Worm (Caenorhabditis elegans) whole organism, mixed stage, embryonic: Measurements from ENCODE around the gene ZK1010.4.

Experiments
- M03D4.4 ChIP-seq: sonication (generic microtip); optimal IDR thresholded peaks from 2 replicates; lab custom pipeline; 2017; ENCODE audit warnings: mild to moderate bottlenecking, missing genetic modification characterization, missing compliant biosample characterization
- bed-3 ChIP-seq: fragments of 200-800 bp; sonication (Bioruptor generic); optimal IDR thresholded peaks from 3 replicates; lab custom pipeline; 2018; ENCODE audit warnings: mild to moderate bottlenecking, missing genetic modification characterization, moderate library complexity, missing compliant biosample characterization
- blmp-1 ChIP-seq: fragments of 150-350 bp; optimal IDR thresholded peaks from 2 replicates; lab custom pipeline; 2014; ENCODE audit warnings: missing biosample characterization, missing genetic modification characterization
- ceh-39 ChIP-seq: fragments of 150-350 bp; optimal IDR thresholded peaks from 2 replicates; lab custom pipeline; 2014; ENCODE audit warnings: missing biosample characterization, missing genetic modification characterization
- ceh-43 ChIP-seq: fragments of 200-800 bp; sonication (Bioruptor generic); optimal IDR thresholded peaks from 2 replicates; lab custom pipeline; 2018; ENCODE audit warnings: mild to moderate bottlenecking, missing genetic modification characterization, moderate library complexity, missing compliant biosample characterization
- ceh-83 ChIP-seq: fragments of 200-800 bp; sonication (Bioruptor generic); optimal IDR thresholded peaks from 2 replicates; lab custom pipeline; 2018; ENCODE audit warnings: mild to moderate bottlenecking, missing genetic modification characterization, missing compliant biosample characterization
- ces-1 ChIP-seq: fragments of 150-350 bp; optimal IDR thresholded peaks from 2 replicates; lab custom pipeline; 2014; ENCODE audit warnings: missing biosample characterization, missing genetic modification reagents, missing genetic modification characterization
- cnd-1 ChIP-seq: fragments of 200-800 bp; sonication (Bioruptor generic); optimal IDR thresholded peaks from 2 replicates; lab custom pipeline; 2018; ENCODE audit warnings: mild to moderate bottlenecking, missing genetic modification characterization, missing compliant biosample characterization
- drap-1 ChIP-seq: fragments of 200-800 bp; sonication (Bioruptor generic); optimal IDR thresholded peaks from 3 replicates; lab custom pipeline; 2018; ENCODE audit warnings: mild to moderate bottlenecking, missing genetic modification characterization, missing compliant biosample characterization
- elt-1 ChIP-seq: sonication (generic microtip); optimal IDR thresholded peaks from 2 replicates; lab custom pipeline; 2017; ENCODE audit warnings: missing genetic modification characterization, mild to moderate bottlenecking, missing compliant biosample characterization, antibody characterized with exemption, moderate library complexity, borderline replicate concordance; ENCODE audit not compliant: insufficient read depth
- elt-3 ChIP-seq: fragments of 150-350 bp; optimal IDR thresholded peaks from 2 replicates; lab custom pipeline; 2014; ENCODE audit warnings: missing biosample characterization, missing genetic modification characterization
- flh-1 ChIP-seq: fragments of 200-800 bp; sonication (Bioruptor generic); optimal IDR thresholded peaks from 2 replicates; lab custom pipeline; 2018; ENCODE audit warnings: mild to moderate bottlenecking, missing genetic modification characterization, moderate library complexity, missing compliant biosample characterization
- ham-2 ChIP-seq: fragments of 200-800 bp; sonication (Bioruptor generic); optimal IDR thresholded peaks from 2 replicates; lab custom pipeline; 2018; ENCODE audit warnings: mild to moderate bottlenecking, missing genetic modification characterization, missing compliant biosample characterization
- hlh-1 ChIP-seq: fragments of 150-350 bp; optimal IDR thresholded peaks from 2 replicates; lab custom pipeline; 2014; ENCODE audit warnings: missing biosample characterization, missing genetic modification reagents, missing genetic modification characterization
- lin-13 ChIP-seq: fragments of 150-350 bp; optimal IDR thresholded peaks from 2 replicates; lab custom pipeline; 2014; ENCODE audit warnings: missing biosample characterization, missing genetic modification characterization
- lin-32 ChIP-seq: fragments of 200-800 bp; sonication (Bioruptor generic); optimal IDR thresholded peaks from 2 replicates; lab custom pipeline; 2018; ENCODE audit warnings: mild to moderate bottlenecking, missing genetic modification characterization, missing compliant biosample characterization
- lsy-2 ChIP-seq: fragments of 150-350 bp; optimal IDR thresholded peaks from 2 replicates; lab custom pipeline; 2014; ENCODE audit warnings: missing biosample characterization, missing genetic modification characterization
- mab-5 ChIP-seq: fragments of 150-350 bp; optimal IDR thresholded peaks from 2 replicates; lab custom pipeline; 2014; ENCODE audit warnings: missing biosample characterization, missing genetic modification characterization
- mep-1 ChIP-seq: fragments of 150-350 bp; optimal IDR thresholded peaks from 2 replicates; lab custom pipeline; 2017; ENCODE audit warnings: missing biosample characterization, missing genetic modification reagents, missing genetic modification characterization, inconsistent platforms
- mls-2 ChIP-seq: sonication (generic microtip); optimal IDR thresholded peaks from 2 replicates; lab custom pipeline; 2016; ENCODE audit warnings: mild to moderate bottlenecking, missing genetic modification characterization, moderate library complexity, missing compliant biosample characterization
- nhr-12 ChIP-seq: fragments of 150-350 bp; optimal IDR thresholded peaks from 2 replicates; lab custom pipeline; 2014; ENCODE audit warnings: missing biosample characterization, missing genetic modification characterization
- nhr-237 ChIP-seq: fragments of 150-350 bp; optimal IDR thresholded peaks from 2 replicates; lab custom pipeline; 2014; ENCODE audit warnings: missing biosample characterization, missing genetic modification characterization
- pha-4 ChIP-seq: fragments of 150-350 bp; optimal IDR thresholded peaks from 2 replicates; lab custom pipeline; 2018; ENCODE audit warnings: missing biosample characterization, missing genetic modification reagents, missing genetic modification characterization
- sem-2 ChIP-seq: fragments of 200-800 bp; sonication (Bioruptor generic); optimal IDR thresholded peaks from 2 replicates; lab custom pipeline; 2018; ENCODE audit warnings: mild to moderate bottlenecking, missing genetic modification characterization, missing compliant biosample characterization
- snpc-4 ChIP-seq: fragments of 150-350 bp; optimal IDR thresholded peaks from 2 replicates; lab custom pipeline; 2014; ENCODE audit warnings: missing biosample characterization, missing genetic modification characterization
- tbx-8 ChIP-seq: fragments of 200-800 bp; sonication (Bioruptor generic); optimal IDR thresholded peaks from 2 replicates; lab custom pipeline; 2018; ENCODE audit warnings: mild to moderate bottlenecking, missing genetic modification characterization, moderate library complexity, missing compliant biosample characterization
- unc-120 ChIP-seq: sonication (generic microtip); optimal IDR thresholded peaks from 2 replicates; lab custom pipeline; 2017; ENCODE audit warnings: missing genetic modification characterization, missing compliant biosample characterization; ENCODE audit not compliant: poor library complexity, severe bottlenecking
- unc-39 ChIP-seq: fragments of 150-350 bp; optimal IDR thresholded peaks from 2 replicates; lab custom pipeline; 2014; ENCODE audit warnings: missing biosample characterization, missing genetic modification characterization
- unc-62 ChIP-seq: fragments of 150-350 bp; optimal IDR thresholded peaks from 2 replicates; lab custom pipeline; 2014; ENCODE audit warnings: missing biosample characterization, missing genetic modification reagents, missing genetic modification characterization
- zip-8 ChIP-seq: fragments of 150-350 bp; optimal IDR thresholded peaks from 2 replicates; lab custom pipeline; 2014; ENCODE audit warnings: missing biosample characterization, missing genetic modification characterization

Gene ZK1010.4

ce11 chrIII:12932776-12933175 is 48.1 kb upstream of the ZK1010.4 start:
- TF ChIP-seq bed-3 (GFP tag; lab: Kevin White, UChicago): no peak
- TF ChIP-seq mab-5 (tag; lab: Kevin White, UChicago): no peak
- no peak for TF ChIP-seq nhr-12 (tag; lab: Kevin White, UChicago)
- no peak for TF ChIP-seq lin-32 (GFP tag; lab: Kevin White, UChicago)
- no peak for TF ChIP-seq unc-120 (tag; lab: Kevin White, UChicago)
- no peak for TF ChIP-seq sem-2 (GFP tag; lab: Kevin White, UChicago)
- TF ChIP-seq unc-62 (GFP tag; lab: Kevin White, UChicago): no peak
- TF ChIP-seq unc-39 (tag; lab: Kevin White, UChicago): no peak
- TF ChIP-seq pha-4 (tag; lab: Kevin White, UChicago): no peak
- no peak for TF ChIP-seq mls-2 (tag; lab: Kevin White, UChicago)
- no peak for TF ChIP-seq elt-1 (tag; lab: Kevin White, UChicago)
- no peak for TF ChIP-seq M03D4.4 (tag; lab: Kevin White, UChicago)
- no peak for TF ChIP-seq hlh-1
- no peak for TF ChIP-seq blmp-1 (tag; lab: Kevin White, UChicago)
- TF ChIP-seq lin-13: no peak
- TF ChIP-seq lsy-2 (tag; lab: Kevin White, UChicago): no peak
- no peak for TF ChIP-seq ham-2 (GFP tag; lab: Kevin White, UChicago)

DNA sequence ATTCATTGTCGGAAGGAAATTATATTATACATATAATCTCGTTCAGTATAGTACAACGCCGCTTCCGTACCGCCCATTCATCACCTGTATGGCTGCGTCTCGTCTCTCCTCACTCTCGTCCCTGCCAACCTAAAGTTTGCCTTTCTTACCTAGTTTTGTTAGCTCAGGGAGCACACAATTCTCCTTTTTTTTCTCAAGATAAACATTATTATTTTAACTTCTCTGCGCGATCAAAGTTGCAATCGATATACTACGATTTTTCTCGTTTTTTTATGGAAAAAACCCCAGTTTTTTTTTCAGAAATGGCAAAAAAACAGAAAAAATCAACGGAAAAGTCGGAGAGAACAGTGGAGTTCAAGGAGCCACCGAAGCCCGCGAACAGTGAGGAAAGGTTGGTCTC is 46.5 kb upstream of the ZK1010.4 start, which contains the start of gene epg-3:
Gene epg-3, plus strand, starts transcription at position 301 of the 400 bp plus-strand sequence.
- no peak for TF ChIP-seq ceh-83 (GFP tag; lab: Kevin White, UChicago)
- no peak for TF ChIP-seq sem-2 (GFP tag; lab: Kevin White, UChicago)
- TF ChIP-seq ceh-39 (tag; lab: Kevin White, UChicago): no peak
- no peak for TF ChIP-seq flh-1 (GFP tag; lab: Kevin White, UChicago)
- TF ChIP-seq ces-1 (GFP tag; lab: Kevin White, UChicago): no peak
- no peak for TF ChIP-seq ham-2 (GFP tag; lab: Kevin White, UChicago)
- TF ChIP-seq tbx-8: no peak
- TF ChIP-seq nhr-12 (tag; lab: Kevin White, UChicago): no peak
- no peak for TF ChIP-seq cnd-1 (tag; lab: Kevin White, UChicago)
- TF ChIP-seq lin-32 (GFP tag; lab: Kevin White, UChicago): no peak
- no peak for TF ChIP-seq unc-120 (tag; lab: Kevin White, UChicago)
- TF ChIP-seq zip-8 (tag; lab: Kevin White, UChicago): no peak
- no peak for TF ChIP-seq hlh-1
- no peak for TF ChIP-seq pha-4 (tag; lab: Kevin White, UChicago)
- TF ChIP-seq M03D4.4 (tag; lab: Kevin White, UChicago): no peak
- no peak for TF ChIP-seq elt-3 (tag; lab: Kevin White, UChicago)
- no peak for TF ChIP-seq lin-13
- no peak for TF ChIP-seq drap-1 (GFP tag; lab: Kevin White, UChicago)

DNA sequence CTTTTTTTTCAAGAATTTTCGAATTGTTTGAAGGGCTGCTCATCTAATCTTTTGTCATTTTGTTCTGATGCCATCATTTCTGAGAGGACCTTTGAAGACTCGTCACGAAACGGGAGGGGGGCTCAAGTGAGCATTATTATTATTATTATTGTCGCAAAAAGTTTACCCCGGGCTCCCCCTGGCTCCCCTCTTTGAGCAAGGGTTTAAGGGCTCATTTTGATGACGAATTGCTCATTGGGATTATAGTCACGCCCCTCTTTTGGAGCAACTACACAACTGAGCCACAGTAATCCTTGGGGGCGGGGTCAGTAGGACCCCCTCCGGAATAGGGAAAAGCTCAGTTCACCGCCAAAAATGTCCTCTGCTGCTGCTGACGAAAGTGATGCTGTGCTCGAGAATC is 38.6 kb upstream of the ZK1010.4 start, which contains the start of gene unc-25:
Gene unc-25, plus strand, starts transcription at position 345 of the 400 bp plus-strand sequence.
- TF ChIP-seq mep-1 (no peak), flh-1 (GFP tag; lab: Kevin White, UChicago) (no peak), sem-2 (GFP tag; lab: Kevin White, UChicago) (no peak), drap-1 (GFP tag; lab: Kevin White, UChicago) (no peak), pha-4 (tag; lab: Kevin White, UChicago) (no peak), lin-32 (GFP tag; lab: Kevin White, UChicago) (no peak), M03D4.4 (tag; lab: Kevin White, UChicago) (no peak), ceh-39 (tag; lab: Kevin White, UChicago) (no peak), ham-2 (GFP tag; lab: Kevin White, UChicago) (no peak), mab-5 (tag; lab: Kevin White, UChicago) (no peak), zip-8 (tag; lab: Kevin White, UChicago) (no peak)
- TF ChIP-seq, all 35 proteins: peak for 0

DNA sequence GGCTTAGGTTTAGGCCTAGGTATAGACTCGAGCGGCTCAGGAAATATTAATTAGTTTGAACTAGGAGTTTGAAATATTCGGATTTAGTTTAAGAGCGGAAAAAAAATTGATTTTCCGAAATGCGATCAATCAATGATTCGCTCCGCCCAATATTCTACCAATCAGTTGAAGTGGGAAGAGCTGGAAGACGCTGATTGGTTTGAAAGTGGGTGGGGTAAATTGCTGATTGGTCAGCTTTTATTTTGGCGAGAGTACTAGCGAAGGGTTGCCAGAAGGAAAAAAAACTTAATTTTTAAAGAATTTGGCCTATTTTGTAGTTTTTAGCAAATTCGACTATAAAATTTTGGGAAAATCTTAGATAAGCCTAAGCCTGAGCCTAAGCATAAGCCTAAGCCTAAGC is 36.8 kb upstream of the ZK1010.4 start:
- TF ChIP-seq mep-1 (no peak), unc-120 (tag; lab: Kevin White, UChicago) (no peak), flh-1 (GFP tag; lab: Kevin White, UChicago) (no peak), bed-3 (GFP tag; lab: Kevin White, UChicago) (no peak), snpc-4 (tag; lab: Kevin White, UChicago) (no peak), nhr-12 (tag; lab: Kevin White, UChicago) (no peak), ceh-39 (tag; lab: Kevin White, UChicago) (no peak), nhr-237 (tag; lab: Kevin White, UChicago) (no peak), drap-1 (GFP tag; lab: Kevin White, UChicago) (no peak), ceh-43 (no peak), ceh-83 (GFP tag; lab: Kevin White, UChicago) (no peak)
